Worm (Caenorhabditis elegans) whole organism, L2 larva: Measurements from ENCODE around the gene F35H10.10.

Experiments used
- F13H6.1 ChIP-seq: sonication (generic microtip); optimal IDR thresholded peaks from 2 replicates; lab custom pipeline; 2016; ENCODE audit warnings: missing genetic modification characterization, missing compliant biosample characterization
- R02D3.7 ChIP-seq: fragments of 150-350 bp; optimal IDR thresholded peaks from 2 replicates; lab custom pipeline; 2014; ENCODE audit warnings: missing biosample characterization, missing genetic modification characterization
- Y55F3AM.14 ChIP-seq: fragments of 200-800 bp; sonication (Bioruptor generic); optimal IDR thresholded peaks from 2 replicates; lab custom pipeline; 2018; ENCODE audit warnings: mild to moderate bottlenecking, missing genetic modification characterization, missing compliant biosample characterization
- ZK546.5 ChIP-seq: sonication (generic microtip); optimal IDR thresholded peaks from 2 replicates; lab custom pipeline; 2017; ENCODE audit warnings: missing biosample characterization, missing genetic modification characterization
- alr-1 ChIP-seq: fragments of 150-350 bp; optimal IDR thresholded peaks from 2 replicates; lab custom pipeline; 2014; ENCODE audit warnings: missing biosample characterization, missing genetic modification characterization
- aly-2 ChIP-seq: fragments of 150-350 bp; optimal IDR thresholded peaks from 2 replicates; lab custom pipeline; 2014; ENCODE audit warnings: missing biosample characterization, missing genetic modification characterization
- ama-1 ChIP-seq: fragments of 150-350 bp; optimal IDR thresholded peaks from 2 replicates; lab custom pipeline; 2018; ENCODE audit warnings: inconsistent platforms
- blmp-1 ChIP-seq: sonication (generic microtip); optimal IDR thresholded peaks from 2 replicates; lab custom pipeline; 2017; ENCODE audit warnings: missing genetic modification characterization, mild to moderate bottlenecking, missing compliant biosample characterization, antibody characterized with exemption, moderate library complexity; ENCODE audit not compliant: insufficient read depth
- ceh-16 ChIP-seq: fragments of 150-350 bp; optimal IDR thresholded peaks from 2 replicates; lab custom pipeline; 2014; ENCODE audit warnings: missing biosample characterization, missing genetic modification characterization
- ceh-82 ChIP-seq: fragments of 150-350 bp; optimal IDR thresholded peaks from 2 replicates; lab custom pipeline; 2014; ENCODE audit warnings: missing biosample characterization, missing genetic modification characterization
- crh-2 ChIP-seq: sonication (generic microtip); optimal IDR thresholded peaks from 2 replicates; lab custom pipeline; 2017; ENCODE audit warnings: missing biosample characterization, missing genetic modification characterization
- dmd-4 ChIP-seq: sonication (generic microtip); optimal IDR thresholded peaks from 2 replicates; lab custom pipeline; 2017; ENCODE audit warnings: missing biosample characterization, missing genetic modification characterization
- egl-27 ChIP-seq: sonication (generic microtip); optimal IDR thresholded peaks from 3 replicates; lab custom pipeline; 2017; ENCODE audit warnings: missing biosample characterization, missing genetic modification reagents, missing genetic modification characterization
- elt-1 ChIP-seq: fragments of 150-350 bp; optimal IDR thresholded peaks from 2 replicates; lab custom pipeline; 2014; ENCODE audit warnings: missing biosample characterization, missing genetic modification characterization
- elt-3 ChIP-seq: sonication (generic microtip); optimal IDR thresholded peaks from 2 replicates; lab custom pipeline; 2017; ENCODE audit warnings: missing biosample characterization, missing genetic modification characterization
- fos-1 ChIP-seq: fragments of 150-350 bp; optimal IDR thresholded peaks from 2 replicates; lab custom pipeline; 2014; ENCODE audit warnings: missing biosample characterization, missing genetic modification characterization
- gmeb-1 ChIP-seq: fragments of 150-350 bp; optimal IDR thresholded peaks from 2 replicates; lab custom pipeline; 2014; ENCODE audit warnings: missing biosample characterization, missing genetic modification characterization
- lin-11 ChIP-seq: fragments of 150-350 bp; sonication (generic microtip); optimal IDR thresholded peaks from 2 replicates; lab custom pipeline; 2014; ENCODE audit warnings: missing biosample characterization, missing genetic modification characterization, inconsistent platforms, mixed read lengths
- lin-13 ChIP-seq: fragments of 150-350 bp; optimal IDR thresholded peaks from 2 replicates; lab custom pipeline; 2014; ENCODE audit warnings: missing biosample characterization, missing genetic modification reagents, missing genetic modification characterization
- lsy-2 ChIP-seq, 2 experiments: fragments of 150-350 bp in 1 of 2; sonication (generic microtip) in 1 of 2; optimal IDR thresholded peaks; 2 replicates each; lab custom pipeline; 2014 to 2017; ENCODE audit warnings: missing biosample characterization in 2 of 2, missing genetic modification characterization in 2 of 2
- mab-5 ChIP-seq: fragments of 150-350 bp; optimal IDR thresholded peaks from 2 replicates; lab custom pipeline; 2014; ENCODE audit warnings: missing biosample characterization, missing genetic modification characterization
- mbf-1 ChIP-seq: sonication (generic microtip); optimal IDR thresholded peaks from 2 replicates; lab custom pipeline; 2017; ENCODE audit warnings: missing biosample characterization, missing genetic modification characterization
- nhr-12 ChIP-seq: fragments of 150-350 bp; optimal IDR thresholded peaks from 2 replicates; lab custom pipeline; 2014; ENCODE audit warnings: missing biosample characterization, missing genetic modification characterization
- nhr-21 ChIP-seq: fragments of 150-350 bp; optimal IDR thresholded peaks from 2 replicates; lab custom pipeline; 2014; ENCODE audit warnings: missing biosample characterization, missing genetic modification characterization
- nhr-23 ChIP-seq: fragments of 150-350 bp; optimal IDR thresholded peaks from 2 replicates; lab custom pipeline; 2014; ENCODE audit warnings: missing biosample characterization, missing genetic modification reagents, missing genetic modification characterization
- nhr-237 ChIP-seq: fragments of 150-350 bp; optimal IDR thresholded peaks from 2 replicates; lab custom pipeline; 2014; ENCODE audit warnings: missing biosample characterization, missing genetic modification characterization
- nhr-25 ChIP-seq: fragments of 150-350 bp; sonication (generic microtip); optimal IDR thresholded peaks from 3 replicates; lab custom pipeline; 2014; ENCODE audit warnings: missing biosample characterization, missing genetic modification characterization
- nhr-6 ChIP-seq: fragments of 150-350 bp; optimal IDR thresholded peaks from 2 replicates; lab custom pipeline; 2014; ENCODE audit warnings: missing biosample characterization, missing genetic modification characterization
- nhr-77 ChIP-seq: fragments of 150-350 bp; optimal IDR thresholded peaks from 2 replicates; lab custom pipeline; 2014; ENCODE audit warnings: missing biosample characterization, missing genetic modification characterization
- peb-1 ChIP-seq: fragments of 150-350 bp; optimal IDR thresholded peaks from 2 replicates; lab custom pipeline; 2014; ENCODE audit warnings: missing biosample characterization, missing genetic modification characterization
- sma-3 ChIP-seq: sonication (generic microtip); optimal IDR thresholded peaks from 2 replicates; lab custom pipeline; 2016; ENCODE audit warnings: missing genetic modification reagents, missing genetic modification characterization, missing compliant biosample characterization
- snpc-4 ChIP-seq: fragments of 150-350 bp; optimal IDR thresholded peaks from 2 replicates; lab custom pipeline; 2014; ENCODE audit warnings: missing biosample characterization, missing genetic modification characterization
- unc-55 ChIP-seq: fragments of 150-350 bp; sonication (generic microtip); optimal IDR thresholded peaks from 3 replicates; lab custom pipeline; 2014; ENCODE audit warnings: missing biosample characterization, missing genetic modification reagents, missing genetic modification characterization
- unc-62 ChIP-seq: fragments of 150-350 bp; optimal IDR thresholded peaks from 2 replicates; lab custom pipeline; 2014; ENCODE audit warnings: missing biosample characterization, missing genetic modification reagents, missing genetic modification characterization
- zag-1 ChIP-seq: fragments of 150-350 bp; optimal IDR thresholded peaks from 2 replicates; lab custom pipeline; 2014; ENCODE audit warnings: missing biosample characterization, missing genetic modification characterization
- ztf-1 ChIP-seq: fragments of 200-800 bp; sonication (Bioruptor generic); conservative IDR thresholded peaks from 2 replicates; pipeline ENCODE4 v1.3.6; 2022; ENCODE audit warnings: missing genetic modification characterization, missing compliant biosample characterization
- ztf-4 ChIP-seq: fragments of 150-350 bp; optimal IDR thresholded peaks from 2 replicates; lab custom pipeline; 2014; ENCODE audit warnings: missing biosample characterization, missing genetic modification characterization

The F35H10.10 gene

DNA sequence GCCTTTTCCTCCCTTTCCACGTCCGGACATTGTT, 21.0 kb upstream of the F35H10.10 start, which contains the start of gene his-31:
his-31 (minus strand) TSS at position 30 of the 34 bp plus-strand sequence.
- TF ChIP-seq elt-1 (tag; lab: Kevin White, UChicago) (no peak), fos-1 (no peak), peb-1 (tag; lab: Kevin White, UChicago) (no peak), alr-1 (tag; lab: Kevin White, UChicago) (no peak), blmp-1 (no peak), mbf-1 (tag; lab: Kevin White, UChicago) (no peak), mab-5 (tag; lab: Kevin White, UChicago) (no peak), ztf-1 (GFP tag; lab: Robert Waterston, UW) (no peak), Y55F3AM.14 (GFP tag; lab: Kevin White, UChicago) (no peak), nhr-23 (tag; lab: Kevin White, UChicago) (no peak), egl-27 (no peak), unc-55 (GFP tag; lab: Kevin White, UChicago) (no peak), nhr-21 (tag; lab: Kevin White, UChicago) (no peak), gmeb-1 (tag; lab: Kevin White, UChicago) (no peak)

- TF ChIP-seq nhr-12 (no peak), lsy-2 (tag; optimal IDR thresholded peaks at IDR 0.05; lab: Kevin White, UChicago) (no peak), blmp-1 (no peak), ztf-4 (tag; lab: Kevin White, UChicago) (no peak), sma-3 (GFP tag; lab: Kevin White, UChicago) (no peak), nhr-237 (no peak), nhr-25 (no peak), fos-1 (no peak), ceh-16 (tag; lab: Kevin White, UChicago) (no peak), ZK546.5 (tag; lab: Kevin White, UChicago) (no peak), crh-2 (tag; lab: Kevin White, UChicago) (no peak), lin-11 (tag; lab: Kevin White, UChicago) (no peak), unc-55 (GFP tag; lab: Kevin White, UChicago) (no peak), dmd-4 (no peak), nhr-6 (no peak), ceh-82 (no peak), elt-3 (tag; lab: Kevin White, UChicago) (no peak), aly-2 (tag; lab: Kevin White, UChicago) (no peak), ama-1 (lab: Kevin White, UChicago) (no peak), lin-13 (GFP tag; lab: Kevin White, UChicago) (no peak)
Measured at ce11 chrIV:8333554-8333953, 20.8 kb upstream of the F35H10.10 start.

DNA sequence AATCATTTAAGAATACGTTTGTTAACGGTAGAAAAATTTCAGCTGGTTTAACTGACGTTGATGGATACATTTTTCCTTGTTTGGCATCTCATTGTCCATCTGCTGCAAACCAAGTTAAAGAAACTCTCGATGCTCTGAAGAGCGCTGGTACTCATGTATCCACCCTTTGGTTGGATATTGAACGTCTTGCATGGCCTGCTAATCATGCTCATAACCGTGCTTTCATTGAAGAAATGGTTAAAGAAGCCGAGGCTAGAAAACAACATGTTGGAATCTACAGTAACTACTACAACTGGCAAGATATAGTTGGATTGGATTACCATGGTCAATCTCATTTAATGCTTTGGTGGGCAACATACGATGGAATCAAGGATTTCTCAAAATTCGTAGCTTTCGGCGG, 20.3 kb upstream of the F35H10.10 start:
- TF ChIP-seq egl-27, result no peak
- TF ChIP-seq lin-11 (tag; lab: Kevin White, UChicago), result no peak
- TF ChIP-seq sma-3 (GFP tag; lab: Kevin White, UChicago), result no peak
- TF ChIP-seq ceh-82, result no peak
- TF ChIP-seq elt-3 (tag; lab: Kevin White, UChicago), result no peak
- TF ChIP-seq nhr-237, result no peak
- TF ChIP-seq unc-62 (GFP tag; lab: Kevin White, UChicago), result no peak
- no peak for TF ChIP-seq peb-1 (tag; lab: Kevin White, UChicago)
- no peak for TF ChIP-seq alr-1 (tag; lab: Kevin White, UChicago)
- no peak for TF ChIP-seq nhr-77
- TF ChIP-seq gmeb-1 (tag; lab: Kevin White, UChicago), result no peak
- no peak for TF ChIP-seq fos-1

DNA sequence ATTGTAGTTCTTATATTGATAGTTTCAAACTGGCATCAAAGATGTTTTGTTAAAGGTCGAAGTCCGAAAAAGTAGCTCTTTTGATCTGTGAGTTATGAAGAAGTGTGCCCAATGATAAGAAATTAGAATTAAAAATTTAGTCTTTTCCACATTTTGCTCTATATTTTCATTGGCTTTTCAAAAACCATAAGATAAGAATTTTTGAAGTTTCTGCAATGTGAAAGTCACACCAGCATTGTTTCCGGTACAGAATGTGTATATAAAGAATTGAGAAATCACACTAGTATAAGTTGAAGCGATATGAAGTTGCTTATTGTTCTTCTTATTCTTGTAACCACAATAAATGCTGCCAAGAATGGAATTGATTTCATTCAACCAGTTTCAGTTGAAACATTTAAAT, 19.8 kb upstream of the F35H10.10 start, which contains the start of gene lys-10:
lys-10 (plus strand) TSS at position 301 of the 400 bp plus-strand sequence.
- TF ChIP-seq snpc-4 (tag; lab: Kevin White, UChicago) (no peak), blmp-1 (no peak), Y55F3AM.14 (GFP tag; lab: Kevin White, UChicago) (no peak), nhr-25 (no peak), alr-1 (tag; lab: Kevin White, UChicago) (no peak), fos-1 (no peak), crh-2 (tag; lab: Kevin White, UChicago) (no peak), zag-1 (tag; lab: Kevin White, UChicago) (no peak), nhr-21 (tag; lab: Kevin White, UChicago) (no peak), nhr-12 (no peak), F13H6.1 (tag; lab: Kevin White, UChicago) (no peak), mab-5 (tag; lab: Kevin White, UChicago) (no peak)

DNA sequence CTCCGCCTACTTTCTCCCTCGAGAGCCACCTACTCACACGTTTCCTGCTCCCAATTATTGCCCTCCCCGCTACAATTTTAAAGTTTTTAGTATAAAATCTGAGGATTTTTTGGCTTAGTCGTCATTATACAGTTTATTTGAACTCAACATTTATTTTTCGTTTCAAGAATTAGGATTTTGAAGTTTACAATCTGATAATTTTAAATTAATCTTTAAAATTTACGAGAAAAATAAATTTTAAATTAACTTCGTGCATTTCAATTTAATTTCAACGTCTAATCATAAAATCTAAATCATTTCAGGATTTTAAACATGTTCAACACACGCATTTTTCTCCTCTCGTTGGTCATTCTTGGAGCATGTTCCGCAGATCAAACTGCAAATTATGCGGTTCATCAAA, 16.2 kb upstream of the F35H10.10 start, which contains the start of gene F35H10.2:
F35H10.2 (plus strand) TSS at position 301 of the 400 bp plus-strand sequence.
- no peak for TF ChIP-seq nhr-6
- no peak for TF ChIP-seq peb-1 (tag; lab: Kevin White, UChicago)
- TF ChIP-seq nhr-12, result no peak
- no peak for TF ChIP-seq mbf-1 (tag; lab: Kevin White, UChicago)
- TF ChIP-seq R02D3.7 (tag; lab: Kevin White, UChicago), result no peak
- TF ChIP-seq nhr-77, result no peak
- TF ChIP-seq lin-13 (GFP tag; lab: Kevin White, UChicago), result no peak
